Worm (Caenorhabditis elegans): ENCODE data around the gene F20E11.18.

The F20E11.18 gene

ce11 chrV:17436492-17436891 lies at the start of gene F20E11.18:
Gene F20E11.18, minus strand, starts transcription at chrV:17436592.
- no peak for TF ChIP-seq elt-3 (tag; optimal IDR thresholded peaks at IDR 0.05)
- TF ChIP-seq ceh-83 (GFP tag; optimal IDR thresholded peaks at IDR 0.05), result no peak
- no peak for TF ChIP-seq snpc-4 (tag; optimal IDR thresholded peaks at IDR 0.05)
- no peak for TF ChIP-seq unc-120 (tag; optimal IDR thresholded peaks at IDR 0.05; ENCODE audit: poor library complexity, severe bottlenecking)
- no peak for TF ChIP-seq ham-2 (GFP tag; optimal IDR thresholded peaks at IDR 0.05)
- no peak for TF ChIP-seq elt-1 (tag; optimal IDR thresholded peaks at IDR 0.05; ENCODE audit: borderline replicate concordance, insufficient read depth)
- no peak for TF ChIP-seq mab-5 (tag; optimal IDR thresholded peaks at IDR 0.05)
- no peak for TF ChIP-seq nhr-2 (tag; optimal IDR thresholded peaks at IDR 0.05)
- TF ChIP-seq flh-1 (GFP tag; optimal IDR thresholded peaks at IDR 0.05), result no peak
- TF ChIP-seq zip-8 (tag; optimal IDR thresholded peaks at IDR 0.05), result no peak
- TF ChIP-seq bed-3 (GFP tag; optimal IDR thresholded peaks at IDR 0.05), result no peak
- TF ChIP-seq sem-2 (GFP tag; optimal IDR thresholded peaks at IDR 0.05), result no peak

ce11 chrV:17486034-17486433 lies 49.6 kb upstream of the F20E11.18 start, which contains the start of gene scl-24:
Gene scl-24, plus strand, starts transcription at chrV:17486334.
- TF ChIP-seq unc-39 (tag; optimal IDR thresholded peaks at IDR 0.05) (no peak), mep-1 (tag; optimal IDR thresholded peaks at IDR 0.05) (no peak), nhr-76 (tag; optimal IDR thresholded peaks at IDR 0.05) (no peak), snpc-4 (tag; optimal IDR thresholded peaks at IDR 0.05) (no peak), cnd-1 (tag; optimal IDR thresholded peaks at IDR 0.05) (no peak), sem-2 (GFP tag; optimal IDR thresholded peaks at IDR 0.05) (no peak), mls-2 (tag; optimal IDR thresholded peaks at IDR 0.05) (no peak), elt-3 (tag; optimal IDR thresholded peaks at IDR 0.05) (no peak), M03D4.4 (tag; optimal IDR thresholded peaks at IDR 0.05) (no peak), ceh-43 (GFP tag; optimal IDR thresholded peaks at IDR 0.05) (no peak), lsy-2 (tag; optimal IDR thresholded peaks at IDR 0.05) (no peak), drap-1 (GFP tag; optimal IDR thresholded peaks at IDR 0.05) (no peak), bed-3 (GFP tag; optimal IDR thresholded peaks at IDR 0.05) (no peak), nhr-28 (tag; optimal IDR thresholded peaks at IDR 0.05) (no peak)

ce11 chrV:17485078-17485477 lies 48.7 kb upstream of the F20E11.18 start, which contains the start of gene srh-111:
Gene srh-111, minus strand, starts transcription at chrV:17485178.
- TF ChIP-seq sptf-1 (tag; optimal IDR thresholded peaks at IDR 0.05), result no peak
- TF ChIP-seq nhr-28 (tag; optimal IDR thresholded peaks at IDR 0.05), result no peak
- TF ChIP-seq nhr-237 (tag; optimal IDR thresholded peaks at IDR 0.05), result no peak
- no peak for TF ChIP-seq sem-2 (GFP tag; optimal IDR thresholded peaks at IDR 0.05)
- TF ChIP-seq mab-5 (tag; optimal IDR thresholded peaks at IDR 0.05), result no peak
- TF ChIP-seq nhr-12 (tag; optimal IDR thresholded peaks at IDR 0.05), result no peak
- no peak for TF ChIP-seq lin-32 (GFP tag; optimal IDR thresholded peaks at IDR 0.05)
- TF ChIP-seq nhr-2 (tag; optimal IDR thresholded peaks at IDR 0.05), result no peak
- TF ChIP-seq lin-13 (tag; optimal IDR thresholded peaks at IDR 0.05), result no peak
- TF ChIP-seq mep-1 (tag; optimal IDR thresholded peaks at IDR 0.05), result no peak
- TF ChIP-seq ces-1 (GFP tag; optimal IDR thresholded peaks at IDR 0.05), result no peak
- TF ChIP-seq hlh-1 (tag; optimal IDR thresholded peaks at IDR 0.05), result no peak
- TF ChIP-seq ztf-11 (tag; optimal IDR thresholded peaks at IDR 0.05), result no peak
- TF ChIP-seq snpc-4 (tag; optimal IDR thresholded peaks at IDR 0.05), result no peak
- TF ChIP-seq bed-3 (GFP tag; optimal IDR thresholded peaks at IDR 0.05), result no peak
- no peak for TF ChIP-seq cnd-1 (tag; optimal IDR thresholded peaks at IDR 0.05)
- no peak for TF ChIP-seq ceh-39 (tag; optimal IDR thresholded peaks at IDR 0.05)
- TF ChIP-seq elt-3 (tag; optimal IDR thresholded peaks at IDR 0.05), result no peak
- no peak for TF ChIP-seq drap-1 (GFP tag; optimal IDR thresholded peaks at IDR 0.05)
- TF ChIP-seq M03D4.4 (tag; optimal IDR thresholded peaks at IDR 0.05), result no peak

- TF ChIP-seq ceh-39 (tag; optimal IDR thresholded peaks at IDR 0.05) (no peak), elt-1 (tag; optimal IDR thresholded peaks at IDR 0.05; ENCODE audit: borderline replicate concordance, insufficient read depth) (no peak), mab-5 (tag; optimal IDR thresholded peaks at IDR 0.05) (no peak), elt-3 (tag; optimal IDR thresholded peaks at IDR 0.05) (no peak), drap-1 (GFP tag; optimal IDR thresholded peaks at IDR 0.05) (no peak), nhr-28 (tag; optimal IDR thresholded peaks at IDR 0.05) (no peak), nhr-12 (tag; optimal IDR thresholded peaks at IDR 0.05) (no peak), unc-39 (tag; optimal IDR thresholded peaks at IDR 0.05) (no peak), blmp-1 (tag; optimal IDR thresholded peaks at IDR 0.05) (no peak), nhr-76 (tag; optimal IDR thresholded peaks at IDR 0.05) (no peak), unc-62 (GFP tag; optimal IDR thresholded peaks at IDR 0.05) (no peak), ztf-11 (tag; optimal IDR thresholded peaks at IDR 0.05) (no peak), M03D4.4 (tag; optimal IDR thresholded peaks at IDR 0.05) (no peak), mls-2 (tag; optimal IDR thresholded peaks at IDR 0.05) (no peak)
Observed at ce11 chrV:17476490-17476889, 40.1 kb upstream of the F20E11.18 start, which contains the start of gene srbc-61. Gene srbc-61, plus strand, starts transcription at chrV:17476790.

Data from whole organism, mixed stage, embryonic.